Fruit fly (Drosophila melanogaster) whole organism, embryonic: ENCODE data around the gene CG7352.

Source experiments
- Aef1 ChIP-seq: fragments of 200-800 bp; sonication (Bioruptor generic); IDR thresholded peaks from 3 replicates; pipeline ENCODE4 v1.3.6; 2022; ENCODE audit warnings: missing biosample characterization, missing genetic modification characterization
- Bgb ChIP-seq: fragments of 200-800 bp; sonication (Bioruptor generic); IDR thresholded peaks from 2 replicates; pipeline ENCODE4 v1.3.6; 2022; ENCODE audit warnings: missing biosample characterization, missing genetic modification characterization; ENCODE audit not compliant: partially characterized antibody
- Bteb2 ChIP-seq: fragments of 200-800 bp; sonication (Bioruptor generic); optimal IDR thresholded peaks from 2 replicates; lab custom pipeline; 2016; ENCODE audit warnings: missing biosample characterization, missing genetic modification characterization
- CG14050 ChIP-seq: fragments of 200-800 bp; sonication (Bioruptor generic); IDR thresholded peaks from 3 replicates; pipeline ENCODE4 v1.3.6; 2022; ENCODE audit warnings: missing biosample characterization, missing genetic modification characterization
- CG14441 ChIP-seq: fragments of 200-800 bp; sonication (Bioruptor generic); IDR thresholded peaks from 2 replicates; pipeline ENCODE4 v1.3.6; 2022; ENCODE audit warnings: missing biosample characterization, missing genetic modification characterization
- CG14667 ChIP-seq: fragments of 200-800 bp; sonication (Bioruptor generic); IDR thresholded peaks from 2 replicates; pipeline ENCODE4 v1.3.6; 2022; ENCODE audit warnings: missing biosample characterization, missing genetic modification characterization
- CG15073 ChIP-seq: fragments of 200-800 bp; sonication (Bioruptor generic); optimal IDR thresholded peaks from 2 replicates; lab custom pipeline; 2016; ENCODE audit warnings: missing biosample characterization, missing genetic modification characterization
- CG1603 ChIP-seq: fragments of 200-800 bp; sonication (Bioruptor generic); optimal IDR thresholded peaks from 2 replicates; lab custom pipeline; 2019; ENCODE audit warnings: missing biosample characterization, mild to moderate bottlenecking, missing genetic modification characterization, moderate library complexity
- CG17328 ChIP-seq: fragments of 200-800 bp; sonication (Bioruptor generic); IDR thresholded peaks from 2 replicates; pipeline ENCODE4 v1.3.6; 2022; ENCODE audit warnings: missing biosample characterization, missing genetic modification characterization
- CG18262 ChIP-seq: fragments of 200-800 bp; optimal IDR thresholded peaks from 3 replicates; lab custom pipeline; 2019; ENCODE audit warnings: missing biosample characterization, mild to moderate bottlenecking, missing genetic modification characterization, moderate library complexity
- CG2120 ChIP-seq: fragments of 200-800 bp; sonication (Bioruptor generic); optimal IDR thresholded peaks from 3 replicates; lab custom pipeline; 2016; ENCODE audit warnings: missing biosample characterization, missing genetic modification characterization
- CG2199 ChIP-seq: fragments of 200-800 bp; sonication (Bioruptor generic); IDR thresholded peaks from 3 replicates; pipeline ENCODE4 v1.3.6; 2022; ENCODE audit warnings: missing biosample characterization, missing genetic modification characterization
- CG3726 ChIP-seq: fragments of 200-800 bp; sonication (Bioruptor generic); IDR thresholded peaks from 3 replicates; pipeline ENCODE4, ENCODE4 v1.3.6; 2022; ENCODE audit warnings: missing biosample characterization, missing genetic modification characterization
- CG7357 ChIP-seq: fragments of 200-800 bp; sonication (Bioruptor generic); IDR thresholded peaks from 3 replicates; pipeline ENCODE4 v1.3.6; 2022; ENCODE audit warnings: missing biosample characterization, missing genetic modification characterization
- Drgx ChIP-seq: fragments of 200-800 bp; sonication (Bioruptor generic); IDR thresholded peaks from 2 replicates; pipeline ENCODE4 v1.3.6; 2022; ENCODE audit warnings: missing biosample characterization, missing genetic modification characterization
- E2f1 ChIP-seq: fragments of 200-800 bp; sonication (Bioruptor generic); IDR thresholded peaks from 2 replicates; pipeline ENCODE4 v1.3.6; 2022; ENCODE audit warnings: missing biosample characterization, missing genetic modification characterization
- Fer3 ChIP-seq: fragments of 200-800 bp; sonication (Bioruptor generic); optimal IDR thresholded peaks from 2 replicates; lab custom pipeline; 2018; ENCODE audit warnings: missing biosample characterization, mild to moderate bottlenecking, missing genetic modification characterization, moderate library complexity
- HLHmδ ChIP-seq: fragments of 200-800 bp; sonication (Bioruptor generic); optimal IDR thresholded peaks from 2 replicates; lab custom pipeline; 2018; ENCODE audit warnings: missing biosample characterization, mild to moderate bottlenecking, missing genetic modification characterization, moderate library complexity
- Mad ChIP-seq: fragments of 200-800 bp; sonication (Bioruptor generic); optimal IDR thresholded peaks from 2 replicates; lab custom pipeline; 2016; ENCODE audit warnings: missing biosample characterization, missing genetic modification characterization
- NC2α ChIP-seq: fragments of 200-800 bp; sonication (Bioruptor generic); optimal IDR thresholded peaks from 2 replicates; lab custom pipeline; 2016; ENCODE audit warnings: missing biosample characterization, missing genetic modification characterization
- Neu2 ChIP-seq: fragments of 200-800 bp; sonication (Bioruptor generic); optimal IDR thresholded peaks from 3 replicates; lab custom pipeline; 2016; ENCODE audit warnings: missing biosample characterization, missing genetic modification characterization, borderline replicate concordance
- Optix ChIP-seq: fragments of 200-800 bp; sonication (Bioruptor generic); IDR thresholded peaks from 3 replicates; pipeline ENCODE4 v1.3.6; 2022; ENCODE audit warnings: missing biosample characterization, missing genetic modification characterization
- Rfx ChIP-seq: fragments of 200-800 bp; sonication (Bioruptor generic); IDR thresholded peaks from 2 replicates; pipeline ENCODE4 v1.3.6; 2022; ENCODE audit warnings: missing biosample characterization, missing genetic modification characterization
- Sin3A ChIP-seq: fragments of >200 bp; optimal IDR thresholded peaks from 2 replicates; lab custom pipeline; 2018
- Sry-δ ChIP-seq: fragments of 200-800 bp; sonication (Bioruptor generic); optimal IDR thresholded peaks from 2 replicates; lab custom pipeline; 2016; ENCODE audit warnings: missing biosample characterization, missing genetic modification characterization
- Ssrp ChIP-seq: fragments of 200-800 bp; sonication (Bioruptor generic); optimal IDR thresholded peaks from 2 replicates; lab custom pipeline; 2018; ENCODE audit warnings: missing biosample characterization, mild to moderate bottlenecking, missing genetic modification characterization, moderate library complexity
- az2 ChIP-seq: fragments of 200-800 bp; sonication (Bioruptor generic); optimal IDR thresholded peaks from 3 replicates; lab custom pipeline; 2016; ENCODE audit warnings: missing biosample characterization, missing genetic modification characterization
- chn ChIP-seq: fragments of 200-800 bp; sonication (Bioruptor generic); optimal IDR thresholded peaks from 2 replicates; lab custom pipeline; 2016; ENCODE audit warnings: missing biosample characterization, missing genetic modification characterization
- ci ChIP-seq: fragments of 200-800 bp; sonication (Bioruptor generic); IDR thresholded peaks from 3 replicates; pipeline ENCODE4 v1.3.6; 2022; ENCODE audit warnings: missing biosample characterization, missing genetic modification characterization
- emc ChIP-seq: fragments of 200-800 bp; sonication (Bioruptor generic); optimal IDR thresholded peaks from 2 replicates; lab custom pipeline; 2016; ENCODE audit warnings: missing biosample characterization, missing genetic modification characterization
- fd3F ChIP-seq: fragments of 200-800 bp; sonication (Bioruptor generic); optimal IDR thresholded peaks from 2 replicates; lab custom pipeline; 2018; ENCODE audit warnings: missing biosample characterization, mild to moderate bottlenecking, missing genetic modification characterization, moderate library complexity
- fd64A ChIP-seq: fragments of 200-800 bp; sonication (Bioruptor generic); optimal IDR thresholded peaks from 3 replicates; lab custom pipeline; 2018; ENCODE audit warnings: missing biosample characterization, mild to moderate bottlenecking, missing genetic modification characterization
- ftz-f1 ChIP-seq: fragments of 200-800 bp; sonication (Bioruptor generic); optimal IDR thresholded peaks from 2 replicates; lab custom pipeline; 2016; ENCODE audit warnings: missing biosample characterization, missing genetic modification characterization
- grau ChIP-seq: fragments of 200-800 bp; optimal IDR thresholded peaks from 3 replicates; lab custom pipeline; 2019; ENCODE audit warnings: missing biosample characterization, mild to moderate bottlenecking, missing genetic modification characterization, moderate library complexity
- gsb-n ChIP-seq: fragments of 200-800 bp; sonication (Bioruptor generic); optimal IDR thresholded peaks from 3 replicates; lab custom pipeline; 2018; ENCODE audit warnings: missing biosample characterization, mild to moderate bottlenecking, missing genetic modification characterization
- klu ChIP-seq: fragments of 200-800 bp; sonication (Bioruptor generic); IDR thresholded peaks from 2 replicates; pipeline ENCODE4 v1.3.6; 2022; ENCODE audit warnings: missing biosample characterization, missing genetic modification characterization
- knrl ChIP-seq: fragments of 200-800 bp; sonication (Bioruptor generic); IDR thresholded peaks from 3 replicates; pipeline ENCODE4 v1.3.6; 2022; ENCODE audit warnings: missing biosample characterization, missing genetic modification characterization; ENCODE audit not compliant: partially characterized antibody
- lbe ChIP-seq: fragments of 200-800 bp; sonication (Bioruptor generic); optimal IDR thresholded peaks from 2 replicates; lab custom pipeline; 2016; ENCODE audit warnings: missing biosample characterization, mild to moderate bottlenecking, missing genetic modification characterization
- nau ChIP-seq: fragments of 200-800 bp; sonication (Bioruptor generic); optimal IDR thresholded peaks from 3 replicates; lab custom pipeline; 2017; ENCODE audit warnings: missing biosample characterization, mild to moderate bottlenecking, missing genetic modification characterization, missing genetic modification reagents
- nerfin-2 ChIP-seq: fragments of 200-800 bp; sonication (Bioruptor generic); IDR thresholded peaks from 2 replicates; pipeline ENCODE4 v1.3.6; 2022; ENCODE audit warnings: missing biosample characterization, missing genetic modification characterization; ENCODE audit not compliant: partially characterized antibody
- org-1 ChIP-seq: fragments of 200-800 bp; sonication (Bioruptor generic); optimal IDR thresholded peaks from 2 replicates; lab custom pipeline; 2017; ENCODE audit warnings: missing biosample characterization, missing genetic modification characterization
- pho ChIP-seq: fragments of 200-800 bp; sonication (Bioruptor generic); optimal IDR thresholded peaks from 2 replicates; lab custom pipeline; 2016; ENCODE audit warnings: missing biosample characterization, missing genetic modification characterization
- pzg ChIP-seq: fragments of 200-800 bp; sonication (Bioruptor generic); optimal IDR thresholded peaks from 3 replicates; lab custom pipeline; 2018; ENCODE audit warnings: missing biosample characterization, mild to moderate bottlenecking, missing genetic modification characterization, moderate library complexity
- sr ChIP-seq: fragments of 200-800 bp; sonication (Bioruptor generic); IDR thresholded peaks from 3 replicates; pipeline ENCODE4 v1.3.6; 2022; ENCODE audit warnings: missing biosample characterization, missing genetic modification characterization
- stwl ChIP-seq: fragments of 200-800 bp; sonication (Bioruptor generic); optimal IDR thresholded peaks from 3 replicates; lab custom pipeline; 2018; ENCODE audit warnings: missing biosample characterization, mild to moderate bottlenecking, missing genetic modification characterization, moderate library complexity
- trh ChIP-seq: fragments of 200-800 bp; sonication (Bioruptor generic); optimal IDR thresholded peaks from 2 replicates; lab custom pipeline; 2016; ENCODE audit warnings: missing biosample characterization, missing genetic modification characterization
- ttk ChIP-seq: fragments of 200-800 bp; sonication (Bioruptor generic); IDR thresholded peaks from 2 replicates; pipeline ENCODE4 v2.1.2; 2022; ENCODE audit warnings: missing biosample characterization, missing genetic modification characterization
- vnd ChIP-seq: fragments of 200-800 bp; sonication (Bioruptor generic); IDR thresholded peaks from 3 replicates; pipeline ENCODE4 v1.3.6; 2022; ENCODE audit warnings: missing biosample characterization, missing genetic modification characterization; ENCODE audit not compliant: partially characterized antibody

Gene CG7352

dm6 chr3R:8347279-8347678, at the start of gene CG7352:
CG7352 (plus strand) TSS chr3R:8347579.
- TF ChIP-seq stwl (tag; lab: Kevin White, UChicago) (peak; percentile 23), CG7357 (GFP tag; lab: Robert Waterston, UW) (no peak)

dm6 chr3R:8300928-8301752, 46.2 kb upstream of the CG7352 start, which contains the start of the genes CG9626 and mRpL1:
CG9626 (minus strand) TSS chr3R:8300978.
mRpL1 (plus strand) TSS chr3R:8301440.
- no peak for TF ChIP-seq org-1
- TF ChIP-seq CG3726 = no peak
- TF ChIP-seq NC2α = no peak
- TF ChIP-seq Neu2 (GFP tag; lab: Kevin White, UChicago) = no peak
- TF ChIP-seq knrl (GFP tag; lab: Robert Waterston, UW) = no peak
- no peak for TF ChIP-seq CG15073
- peak; percentile 94 for TF ChIP-seq ftz-f1 (GFP tag; lab: Kevin White, UChicago)
- TF ChIP-seq Fer3 (tag; lab: Kevin White, UChicago) = no peak
- no peak for TF ChIP-seq Ssrp (tag; lab: Kevin White, UChicago)
- TF ChIP-seq gsb-n = no peak
- TF ChIP-seq pho (GFP tag; lab: Kevin White, UChicago) = peak; percentile 17
- no peak for TF ChIP-seq fd3F (GFP tag; lab: Kevin White, UChicago)
- TF ChIP-seq Sin3A (lab: Kevin White, UChicago) = peak; percentile 49
- 0 out of 2 replicates have a peak, but pooled peaks have one; percentile 23 for TF ChIP-seq Bgb (GFP tag; lab: Robert Waterston, UW)
- no peak for TF ChIP-seq fd64A (GFP tag; lab: Kevin White, UChicago)
- no peak for TF ChIP-seq Bteb2
- TF ChIP-seq HLHmδ (GFP tag; lab: Kevin White, UChicago) = no peak
- TF ChIP-seq CG14667 = no peak
- TF ChIP-seq CG2199 (GFP tag; lab: Robert Waterston, UW) = peak; percentile 51; the same call in 1 of the 3 replicates
- TF ChIP-seq ci (GFP tag; lab: Robert Waterston, UW) = peak; percentile 28; the same call in 1 of the 3 replicates
- no peak for TF ChIP-seq az2 (GFP tag; lab: Kevin White, UChicago)
- no peak for TF ChIP-seq E2f1 (GFP tag; lab: Robert Waterston, UW)
- peak; percentile 69 for TF ChIP-seq Sry-δ (GFP tag; lab: Kevin White, UChicago)
- no peak for TF ChIP-seq CG14441 (GFP tag; lab: Robert Waterston, UW)
- no peak for TF ChIP-seq chn (GFP tag; lab: Kevin White, UChicago)
- TF ChIP-seq Optix (GFP tag; lab: Robert Waterston, UW) = no peak
- no peak for TF ChIP-seq lbe (GFP tag; lab: Kevin White, UChicago)
- no peak for TF ChIP-seq trh (GFP tag; lab: Kevin White, UChicago)
- TF ChIP-seq ttk = no peak
- TF ChIP-seq vnd = no peak
- peak; percentile 15 for TF ChIP-seq Mad (GFP tag; lab: Kevin White, UChicago)
- TF ChIP-seq CG14050 (GFP tag; lab: Robert Waterston, UW) = no peak
- TF ChIP-seq CG1603 = peak; percentile 89
- 0 out of 2 replicates have a peak, but pooled peaks have one; percentile 12 for TF ChIP-seq nerfin-2 (GFP tag; lab: Robert Waterston, UW)
- TF ChIP-seq sr = no peak
- TF ChIP-seq CG17328 (GFP tag; lab: Robert Waterston, UW) = no peak
- no peak for TF ChIP-seq Aef1
- TF ChIP-seq CG2120 (GFP tag; lab: Kevin White, UChicago) = peak; percentile 49
- no peak for TF ChIP-seq nau
- no peak for TF ChIP-seq CG18262 (tag; lab: Kevin White, UChicago)
- TF ChIP-seq emc (GFP tag; lab: Kevin White, UChicago) = no peak
- TF ChIP-seq klu (GFP tag; lab: Robert Waterston, UW) = no peak
- TF ChIP-seq grau (tag; lab: Kevin White, UChicago) = peak; percentile 30
- TF ChIP-seq Rfx (GFP tag; lab: Robert Waterston, UW) = peak; percentile 32; the same call in 1 of the 2 replicates
- peak; percentile 90 for TF ChIP-seq pzg (GFP tag; lab: Kevin White, UChicago)
- TF ChIP-seq Drgx (GFP tag; lab: Robert Waterston, UW) = no peak
